Fruit fly (Drosophila melanogaster) whole organism, adult: ENCODE data around the gene CG11454.

Experiments used
- CG11617 ChIP-seq: fragments of 200-800 bp; sonication (Bioruptor generic); optimal IDR thresholded peaks from 2 replicates; lab custom pipeline; 2017; ENCODE audit warnings: mild to moderate bottlenecking, missing biosample characterization, missing genetic modification reagents, missing genetic modification characterization
- CG33017 ChIP-seq: fragments of 200-800 bp; sonication (Bioruptor generic); optimal IDR thresholded peaks from 2 replicates; lab custom pipeline; 2018; ENCODE audit warnings: missing biosample characterization, mild to moderate bottlenecking, missing genetic modification characterization, moderate library complexity
- CG5204 ChIP-seq: fragments of 200-800 bp; sonication (Bioruptor generic); optimal IDR thresholded peaks from 2 replicates; lab custom pipeline; 2016; ENCODE audit warnings: missing biosample characterization, missing genetic modification characterization
- CG7045 ChIP-seq: fragments of 200-800 bp; sonication (Bioruptor generic); optimal IDR thresholded peaks from 2 replicates; lab custom pipeline; 2017; ENCODE audit warnings: missing biosample characterization, mild to moderate bottlenecking, missing genetic modification characterization
- CG7101 ChIP-seq: fragments of 200-800 bp; sonication (Bioruptor generic); optimal IDR thresholded peaks from 2 replicates; lab custom pipeline; 2018; ENCODE audit warnings: missing biosample characterization, mild to moderate bottlenecking, missing genetic modification characterization, moderate library complexity
- Clk ChIP-seq: fragments of 200-800 bp; sonication (Bioruptor generic); optimal IDR thresholded peaks from 2 replicates; lab custom pipeline; 2017; ENCODE audit warnings: missing biosample characterization, missing genetic modification characterization
- Hr96 ChIP-seq: fragments of 200-800 bp; sonication (Bioruptor generic); optimal IDR thresholded peaks from 2 replicates; lab custom pipeline; 2016; ENCODE audit warnings: missing biosample characterization, missing genetic modification characterization
- Mnt ChIP-seq: fragments of 200-800 bp; sonication (Bioruptor generic); optimal IDR thresholded peaks from 2 replicates; lab custom pipeline; 2016; ENCODE audit warnings: missing biosample characterization, mild to moderate bottlenecking, missing genetic modification characterization
- bab1 ChIP-seq: fragments of 200-800 bp; sonication (Bioruptor generic); optimal IDR thresholded peaks from 3 replicates; lab custom pipeline; 2019; ENCODE audit warnings: missing biosample characterization, mild to moderate bottlenecking, missing genetic modification characterization, moderate library complexity
- cic ChIP-seq: fragments of 200-800 bp; sonication (Bioruptor generic); optimal IDR thresholded peaks from 2 replicates; lab custom pipeline; 2017; ENCODE audit warnings: missing biosample characterization, mild to moderate bottlenecking, missing genetic modification characterization, moderate library complexity
- kay ChIP-seq: fragments of 200-800 bp; sonication (Bioruptor generic); peaks from one replicate; lab custom pipeline; 2016; ENCODE audit warnings: missing biosample characterization, missing genetic modification characterization, borderline replicate concordance
- toe ChIP-seq: fragments of 200-800 bp; sonication (Bioruptor generic); optimal IDR thresholded peaks from 2 replicates; lab custom pipeline; 2016; ENCODE audit warnings: missing biosample characterization, missing genetic modification characterization

DNA sequence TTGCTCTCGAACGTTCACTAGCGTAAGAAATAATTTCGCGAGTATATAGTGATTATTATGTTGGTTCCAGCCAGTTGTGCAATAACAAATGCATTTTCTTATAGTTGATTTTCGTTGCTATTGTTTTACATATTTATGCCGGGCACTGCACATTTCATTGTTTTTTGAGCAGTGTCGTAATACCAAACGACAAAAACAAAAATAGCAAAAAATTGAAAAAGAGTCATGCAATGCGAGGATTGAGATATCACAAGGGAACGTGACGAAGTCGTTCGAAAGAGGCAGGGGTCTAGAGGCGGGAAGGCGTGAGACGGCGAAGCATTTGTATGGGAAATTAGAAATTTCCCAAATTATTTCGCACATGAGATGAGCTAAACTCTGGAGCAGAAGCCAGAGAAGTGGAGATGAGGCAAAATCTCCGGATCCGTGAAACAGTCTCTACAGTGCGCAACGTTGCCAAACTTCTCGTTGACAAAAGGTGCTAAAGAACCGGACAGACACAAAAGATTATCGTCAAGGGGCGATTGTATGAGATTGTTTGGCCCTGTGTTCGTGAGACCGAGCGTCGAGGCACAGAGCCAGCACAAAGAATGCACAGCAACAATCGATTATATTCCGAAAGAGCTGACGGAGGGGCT lies 22.2 kb downstream of the CG11454 start:
- TF ChIP-seq Mnt (GFP tag; lab: Kevin White, UChicago) (no peak), kay (no peak), bab1 (no peak), cic (GFP tag; lab: Kevin White, UChicago) (no peak), CG7045 (no peak), CG11617 (no peak), CG5204 (GFP tag; lab: Kevin White, UChicago) (no peak), toe (GFP tag; lab: Kevin White, UChicago) (no peak), CG7101 (tag; lab: Kevin White, UChicago) (no peak), CG33017 (tag; lab: Kevin White, UChicago) (no peak), Hr96 (no peak), Clk (no peak)
